Fruit fly (Drosophila melanogaster): ENCODE measurements around the gene CG5715.

DNA sequence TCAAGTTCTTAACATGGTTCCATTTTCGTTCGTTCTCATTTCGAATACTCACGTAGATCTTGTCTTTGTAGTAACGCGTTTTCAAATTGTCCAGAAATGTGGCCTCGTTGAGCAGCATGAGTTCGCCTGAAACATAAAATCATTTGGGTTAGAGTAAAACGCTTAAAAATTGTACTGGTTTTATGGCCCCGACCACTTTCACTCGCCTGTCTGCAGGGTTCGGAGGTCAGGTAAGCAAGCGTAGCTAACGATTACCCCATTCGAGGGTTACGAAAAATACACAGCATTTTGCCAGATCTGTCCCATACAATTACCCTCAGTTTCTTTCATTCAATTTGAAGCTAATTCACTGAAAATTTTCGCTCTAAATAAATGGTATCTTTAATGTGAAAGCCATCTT, 35.9 kb downstream of the CG5715 start:
- TF ChIP-seq CG34367 (tag; optimal IDR thresholded peaks at IDR 0.05) (no peak), CG8301 (tag; optimal IDR thresholded peaks at IDR 0.05) (no peak), CG4496 (GFP tag; IDR thresholded peaks at IDR 0.05) (no peak), rn (GFP tag; IDR thresholded peaks at IDR 0.05) (no peak), CG10348 (GFP tag; IDR thresholded peaks at IDR 0.05) (no peak), CG9948 (tag; optimal IDR thresholded peaks at IDR 0.05) (no peak)
